Worm (Caenorhabditis elegans) whole organism, young adult: ENCODE results near the gene fbxb-81.

ENCODE experiments used
- B0261.1 ChIP-seq: sonication (generic microtip); optimal IDR thresholded peaks from 2 replicates; lab custom pipeline; 2016; ENCODE audit warnings: mild to moderate bottlenecking, missing genetic modification characterization, moderate library complexity, missing compliant biosample characterization
- C06A6.2 ChIP-seq: fragments of 200-800 bp; sonication (Bioruptor generic); conservative IDR thresholded peaks from 2 replicates; pipeline ENCODE4 v1.3.6; 2022; ENCODE audit warnings: missing genetic modification characterization, missing compliant biosample characterization
- F23B12.7 ChIP-seq: sonication (generic microtip); optimal IDR thresholded peaks from 2 replicates; lab custom pipeline; 2017; ENCODE audit warnings: missing genetic modification characterization, mild to moderate bottlenecking, missing compliant biosample characterization, antibody characterized with exemption, moderate library complexity; ENCODE audit not compliant: insufficient read depth
- ceh-91 ChIP-seq: fragments of 200-800 bp; sonication (Bioruptor generic); IDR thresholded peaks from 2 replicates; pipeline ENCODE4 v1.3.6; 2022; ENCODE audit warnings: missing genetic modification reagents, missing genetic modification characterization, missing compliant biosample characterization
- dpff-1 ChIP-seq: sonication (generic microtip); optimal IDR thresholded peaks from 2 replicates; lab custom pipeline; 2017; ENCODE audit warnings: mild to moderate bottlenecking, missing genetic modification characterization, missing compliant biosample characterization
- dpl-1 ChIP-seq: fragments of 150-350 bp; optimal IDR thresholded peaks from 2 replicates; lab custom pipeline; 2014; ENCODE audit warnings: missing biosample characterization, missing genetic modification reagents, missing genetic modification characterization
- hlh-12 ChIP-seq: sonication (generic microtip); optimal IDR thresholded peaks from 2 replicates; lab custom pipeline; 2016; ENCODE audit warnings: missing genetic modification characterization, missing compliant biosample characterization
- madf-6 ChIP-seq: fragments of 200-800 bp; sonication (Bioruptor generic); IDR thresholded peaks from 2 replicates; pipeline ENCODE4 v1.3.6; 2022; ENCODE audit warnings: missing genetic modification reagents, missing genetic modification characterization, missing compliant biosample characterization
- nhr-27 ChIP-seq: fragments of 200-800 bp; sonication (Bioruptor generic); optimal IDR thresholded peaks from 2 replicates; lab custom pipeline; 2018; ENCODE audit warnings: mild to moderate bottlenecking, missing genetic modification characterization, moderate library complexity, missing compliant biosample characterization
- pha-4 ChIP-seq: fragments of 150-350 bp; sonication (generic microtip); optimal IDR thresholded peaks from 2 replicates; lab custom pipeline; 2014; ENCODE audit warnings: missing biosample characterization, missing genetic modification reagents, missing genetic modification characterization
- rcor-1 ChIP-seq: fragments of 200-800 bp; sonication (Bioruptor generic); IDR thresholded peaks from 2 replicates; pipeline ENCODE4 v1.3.6; 2022; ENCODE audit warnings: missing genetic modification reagents, missing genetic modification characterization, missing compliant biosample characterization
- snpc-4 ChIP-seq, 5 experiments: fragments of 150-350 bp in 1 of 5; sonication (generic microtip) in 4 of 5; optimal IDR thresholded peaks; 2 replicates each; lab custom pipeline; 2014 to 2018; ENCODE audit warnings: missing genetic modification characterization in 5 of 5, missing biosample characterization in 3 of 5, antibody characterized with exemption in 2 of 5, mild to moderate bottlenecking in 2 of 5, missing compliant biosample characterization in 2 of 5, missing genotype in 2 of 5, moderate library complexity in 2 of 5, missing genetic modification reagents in 1 of 5

- TF ChIP-seq hlh-12 (tag; lab: Kevin White, UChicago) = no peak
- TF ChIP-seq dpl-1 (GFP tag; lab: Kevin White, UChicago) = no peak
- TF ChIP-seq dpff-1 (tag; lab: Kevin White, UChicago) = no peak
- TF ChIP-seq nhr-27 = no peak
- no peak for TF ChIP-seq C06A6.2 (GFP tag; lab: Robert Waterston, UW)
- TF ChIP-seq madf-6 (GFP tag; lab: Robert Waterston, UW) = no peak
- TF ChIP-seq ceh-91 (GFP tag; lab: Robert Waterston, UW) = no peak
- TF ChIP-seq snpc-4 (GFP tag; optimal IDR thresholded peaks at IDR 0.05; lab: Kevin White, UChicago) = no peak
- no peak for TF ChIP-seq snpc-4 (tag; optimal IDR thresholded peaks at IDR 0.05; lab: Kevin White, UChicago)
- no peak for TF ChIP-seq B0261.1 (tag; lab: Kevin White, UChicago)
- TF ChIP-seq F23B12.7 = no peak
- no peak for TF ChIP-seq pha-4 (tag; lab: Kevin White, UChicago)
- TF ChIP-seq rcor-1 (GFP tag; lab: Robert Waterston, UW) = no peak
Measured at ce11 chrIII:132118-132517, 8.9 kb downstream of the fbxb-81 start, which contains the start of gene pals-22.
